Fruit fly (Drosophila melanogaster): ENCODE data around the gene CG34404.
A peak's percentile ranks its signal among the peaks of the same experiment; 100 is the strongest.

CG34404 gene

DNA sequence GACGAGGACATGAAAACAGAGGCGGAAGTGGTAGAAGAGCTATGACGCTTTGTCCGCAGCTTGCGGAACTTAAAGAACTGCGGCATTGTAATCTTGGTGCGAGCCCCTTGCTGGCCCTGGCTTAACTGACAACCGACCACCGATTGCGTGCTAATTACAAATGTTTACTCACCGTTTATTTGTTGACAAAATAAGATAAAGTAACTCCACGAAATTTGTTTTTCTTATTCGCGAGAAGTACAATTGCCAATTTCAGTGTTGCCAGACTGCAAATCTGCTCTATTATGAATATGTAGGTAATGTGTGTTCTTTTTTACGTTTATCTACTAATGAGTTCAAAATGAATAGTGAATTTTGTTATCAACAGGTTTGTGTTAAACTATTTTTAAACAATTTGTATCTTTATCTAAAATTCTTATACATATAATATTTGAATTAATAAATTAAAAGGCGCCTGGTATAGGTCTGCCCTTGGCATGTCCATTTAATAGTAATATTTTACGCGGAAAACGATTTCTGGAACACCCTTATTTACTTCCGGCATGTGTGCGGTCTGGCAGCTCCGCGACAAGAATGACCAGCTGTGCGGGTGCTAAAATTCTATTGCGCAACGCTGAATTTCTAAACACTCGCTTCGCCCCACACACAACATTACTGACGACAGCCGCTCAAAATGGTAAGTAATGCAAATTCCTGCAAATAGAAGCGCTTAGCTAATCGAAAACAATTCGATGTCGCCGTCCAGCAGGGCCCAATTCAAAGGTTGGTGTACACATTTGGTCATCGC, 10.6 kb downstream of the CG34404 start, which contains the start of the genes Atg4b and Hibch (continued):
- peak; percentile 46 for TF ChIP-seq mirr (GFP tag; optimal IDR thresholded peaks at IDR 0.05)
- TF ChIP-seq pnt (GFP tag; optimal IDR thresholded peaks at IDR 0.05), result peak; percentile 41
- peak; percentile 82 for TF ChIP-seq NFAT (GFP tag; IDR thresholded peaks at IDR 0.05)
- TF ChIP-seq bsh (GFP tag; optimal IDR thresholded peaks at IDR 0.05), result peak; percentile 38 to 79
- peak; percentile 84 for TF ChIP-seq CG7372 (GFP tag; IDR thresholded peaks at IDR 0.05)
- TF ChIP-seq slou (GFP tag; optimal IDR thresholded peaks at IDR 0.05), result peak; percentile 79
- TF ChIP-seq CG2678 (tag; optimal IDR thresholded peaks at IDR 0.05), result peak; percentile 93
- peak; percentile 82 for TF ChIP-seq CG1602 (GFP tag; optimal IDR thresholded peaks at IDR 0.05)
- peak; percentile 57 for TF ChIP-seq Hand (GFP tag; optimal IDR thresholded peaks at IDR 0.05)
- no peak for TF ChIP-seq luna (GFP tag; optimal IDR thresholded peaks at IDR 0.05)
- peak; percentile 91 for TF ChIP-seq CG30403 (GFP tag; optimal IDR thresholded peaks at IDR 0.05)
- peak; percentile 83; the same call in 1 of the 2 replicates for TF ChIP-seq Atf6 (GFP tag; IDR thresholded peaks at IDR 0.05)
- TF ChIP-seq Hr51 (GFP tag; optimal IDR thresholded peaks at IDR 0.05), result peak; percentile 24 to 78
- TF ChIP-seq lola (GFP tag; optimal IDR thresholded peaks at IDR 0.05), result peak in 1 of 3 experiments; percentile 86
- TF ChIP-seq bowl (GFP tag; IDR thresholded peaks at IDR 0.05), result no peak
- peak; percentile 76 for TF ChIP-seq CG8388 (GFP tag; optimal IDR thresholded peaks at IDR 0.05)
- peak; percentile 20 for TF ChIP-seq psq (GFP tag; optimal IDR thresholded peaks at IDR 0.05)
- TF ChIP-seq her (GFP tag; optimal IDR thresholded peaks at IDR 0.05), result no peak
- no peak for TF ChIP-seq D19A (tag; optimal IDR thresholded peaks at IDR 0.05)
- TF ChIP-seq salm (tag; optimal IDR thresholded peaks at IDR 0.05), result peak; percentile 64
- no peak for TF ChIP-seq Tbp (GFP tag; optimal IDR thresholded peaks at IDR 0.05)
- peak; percentile 91 for TF ChIP-seq CG18599 (GFP tag; optimal IDR thresholded peaks at IDR 0.05)
- peak; percentile 59 for TF ChIP-seq ATbp (GFP tag; optimal IDR thresholded peaks at IDR 0.05)
- TF ChIP-seq CG4424 (GFP tag; optimal IDR thresholded peaks at IDR 0.05), result peak; percentile 83
- TF ChIP-seq ken (GFP tag; IDR thresholded peaks at IDR 0.05), result peak; percentile 78; the same call in 2 of the 3 replicates
- TF ChIP-seq eyg (GFP tag; optimal IDR thresholded peaks at IDR 0.05), result no peak
- TF ChIP-seq Bdp1 (GFP tag; optimal IDR thresholded peaks at IDR 0.05), result peak; percentile 26
- peak in 1 of 3 experiments; percentile 57 for TF ChIP-seq Stat92E (GFP tag; optimal IDR thresholded peaks at IDR 0.05)
- peak; percentile 59; the same call in 1 of the 2 replicates for TF ChIP-seq CG43689 (GFP tag; IDR thresholded peaks at IDR 0.05)
- TF ChIP-seq grau (tag; optimal IDR thresholded peaks at IDR 0.05), result peak; percentile 89
- TF ChIP-seq CG2199 (GFP tag; IDR thresholded peaks at IDR 0.05), result no peak
- TF ChIP-seq MESR4 (GFP tag; optimal IDR thresholded peaks at IDR 0.05), result peak; percentile 79
- TF ChIP-seq CG11085 (GFP tag; IDR thresholded peaks at IDR 0.05), result peak; percentile 82
- TF ChIP-seq CG11247 (GFP tag; IDR thresholded peaks at IDR 0.05), result peak; percentile 65
- peak; percentile 90 for TF ChIP-seq Fer1 (GFP tag; optimal IDR thresholded peaks at IDR 0.05)
- peak in 1 of 2 experiments; percentile 75 for TF ChIP-seq dpn (GFP tag; optimal IDR thresholded peaks at IDR 0.05)
- peak; percentile 82 for TF ChIP-seq CG34376 (GFP tag; optimal IDR thresholded peaks at IDR 0.05)
- TF ChIP-seq CG31441 (GFP tag; IDR thresholded peaks at IDR 0.05), result peak; percentile 93
- TF ChIP-seq scrt (GFP tag; optimal IDR thresholded peaks at IDR 0.05), result peak; percentile 78
- TF ChIP-seq Oaz (GFP tag; IDR thresholded peaks at IDR 0.05), result peak; percentile 48; the same call in 1 of the 2 replicates
- TF ChIP-seq Dek (tag; optimal IDR thresholded peaks at IDR 0.05), result no peak
- TF ChIP-seq sisA (GFP tag; IDR thresholded peaks at IDR 0.05), result peak; percentile 84
- TF ChIP-seq Elba2 (GFP tag; optimal IDR thresholded peaks at IDR 0.05), result peak; percentile 84
- no peak for TF ChIP-seq ash1 (GFP tag; optimal IDR thresholded peaks at IDR 0.05)
- peak; percentile 71; the same call in 1 of the 2 replicates for TF ChIP-seq ara (GFP tag; IDR thresholded peaks at IDR 0.05)
- no peak for TF ChIP-seq Neu2 (GFP tag; optimal IDR thresholded peaks at IDR 0.05; ENCODE audit: borderline replicate concordance)
- no peak for TF ChIP-seq ab (GFP tag; optimal IDR thresholded peaks at IDR 0.05)
- TF ChIP-seq CG17361 (GFP tag; IDR thresholded peaks at IDR 0.05), result peak; percentile 95
